Fruit fly (Drosophila melanogaster) whole organism, embryonic: Measurements from ENCODE around the gene Mondo.

Experiments
- BEAF-32 ChIP-seq: fragments of 200-800 bp; sonication (Bioruptor generic); optimal IDR thresholded peaks from 3 replicates; lab custom pipeline; 2017; ENCODE audit warnings: missing biosample characterization, missing genetic modification characterization, mild to moderate bottlenecking, moderate library complexity, missing genetic modification reagents
- Bteb2 ChIP-seq: fragments of 200-800 bp; sonication (Bioruptor generic); optimal IDR thresholded peaks from 2 replicates; lab custom pipeline; 2016; ENCODE audit warnings: missing biosample characterization, missing genetic modification characterization
- CG10979 ChIP-seq: fragments of 200-800 bp; sonication (Bioruptor generic); optimal IDR thresholded peaks from 2 replicates; lab custom pipeline; 2018; ENCODE audit warnings: missing biosample characterization, mild to moderate bottlenecking, missing genetic modification characterization, moderate library complexity
- CG12219 ChIP-seq: fragments of 200-800 bp; sonication (Bioruptor generic); optimal IDR thresholded peaks from 3 replicates; lab custom pipeline; 2018; ENCODE audit warnings: missing biosample characterization, mild to moderate bottlenecking, missing genetic modification characterization
- CG15269 ChIP-seq: fragments of 200-800 bp; sonication (Bioruptor generic); optimal IDR thresholded peaks from 2 replicates; lab custom pipeline; 2018; ENCODE audit warnings: missing biosample characterization, mild to moderate bottlenecking, missing genetic modification characterization, moderate library complexity
- CG15479 ChIP-seq: fragments of 200-800 bp; sonication (Bioruptor generic); optimal IDR thresholded peaks from 3 replicates; lab custom pipeline; 2019; ENCODE audit warnings: missing biosample characterization, mild to moderate bottlenecking, missing genetic modification characterization, moderate library complexity
- CG18599 ChIP-seq: fragments of 200-800 bp; sonication (Bioruptor generic); optimal IDR thresholded peaks from 3 replicates; lab custom pipeline; 2017; ENCODE audit warnings: missing biosample characterization, missing genetic modification characterization, mild to moderate bottlenecking, moderate library complexity, missing genetic modification reagents
- CG18764 ChIP-seq: fragments of 200-800 bp; sonication (Bioruptor generic); optimal IDR thresholded peaks from 3 replicates; lab custom pipeline; 2016; ENCODE audit warnings: missing biosample characterization, missing genetic modification characterization
- CG2129 ChIP-seq: fragments of 200-800 bp; sonication (Bioruptor generic); IDR thresholded peaks from 2 replicates; pipeline ENCODE4 v1.3.6; 2022; ENCODE audit warnings: missing biosample characterization, missing genetic modification characterization; ENCODE audit not compliant: partially characterized antibody
- CG2889 ChIP-seq: fragments of 200-800 bp; sonication (Bioruptor generic); IDR thresholded peaks from 3 replicates; pipeline ENCODE4 v1.3.6; 2022; ENCODE audit warnings: missing biosample characterization, missing genetic modification characterization
- CG30403 ChIP-seq: fragments of 200-800 bp; sonication (Bioruptor generic); optimal IDR thresholded peaks from 3 replicates; lab custom pipeline; 2016; ENCODE audit warnings: missing biosample characterization, missing genetic modification characterization
- CG6175 ChIP-seq: fragments of 200-800 bp; sonication (Bioruptor generic); IDR thresholded peaks from 3 replicates; pipeline ENCODE4 v1.3.6; 2022; ENCODE audit warnings: missing biosample characterization, missing genetic modification characterization
- CG6254 ChIP-seq: fragments of 200-800 bp; sonication (Bioruptor generic); optimal IDR thresholded peaks from 3 replicates; lab custom pipeline; 2017; ENCODE audit warnings: mild to moderate bottlenecking, missing biosample characterization, missing genetic modification reagents, missing genetic modification characterization
- CG6854 ChIP-seq: fragments of 200-800 bp; sonication (Bioruptor generic); optimal IDR thresholded peaks from 3 replicates; lab custom pipeline; 2017; ENCODE audit warnings: missing biosample characterization, mild to moderate bottlenecking, missing genetic modification characterization
- CG8089 ChIP-seq: fragments of 200-800 bp; sonication (Bioruptor generic); optimal IDR thresholded peaks from 3 replicates; lab custom pipeline; 2016; ENCODE audit warnings: missing biosample characterization, missing genetic modification characterization
- CG8765 ChIP-seq: fragments of 200-800 bp; sonication (Bioruptor generic); IDR thresholded peaks from 2 replicates; pipeline ENCODE4 v1.3.6; 2022; ENCODE audit warnings: missing biosample characterization, missing genetic modification characterization
- CG9437 ChIP-seq: fragments of 200-800 bp; sonication (Bioruptor generic); optimal IDR thresholded peaks from 2 replicates; lab custom pipeline; 2018; ENCODE audit warnings: missing biosample characterization, mild to moderate bottlenecking, missing genetic modification characterization
- CG9876 ChIP-seq: fragments of 200-800 bp; sonication (Bioruptor generic); optimal IDR thresholded peaks from 2 replicates; lab custom pipeline; 2016; ENCODE audit warnings: missing biosample characterization, missing genetic modification characterization
- CTCF ChIP-seq: fragments of 200-800 bp; sonication (Bioruptor generic); optimal IDR thresholded peaks from 2 replicates; lab custom pipeline; 2017; ENCODE audit warnings: missing biosample characterization, mild to moderate bottlenecking, missing genetic modification characterization, moderate library complexity
- Camta ChIP-seq: fragments of 200-800 bp; sonication (Bioruptor generic); optimal IDR thresholded peaks from 2 replicates; lab custom pipeline; 2016; ENCODE audit warnings: missing biosample characterization, missing genetic modification characterization
- Dek ChIP-seq: fragments of 200-800 bp; sonication (Bioruptor generic); optimal IDR thresholded peaks from 3 replicates; lab custom pipeline; 2019; ENCODE audit warnings: missing biosample characterization, mild to moderate bottlenecking, missing genetic modification characterization, moderate library complexity
- Dip3 ChIP-seq: fragments of 200-800 bp; sonication (Bioruptor generic); optimal IDR thresholded peaks from 3 replicates; lab custom pipeline; 2016; ENCODE audit warnings: missing biosample characterization, missing genetic modification characterization
- Hand ChIP-seq: fragments of 200-800 bp; sonication (Bioruptor generic); optimal IDR thresholded peaks from 2 replicates; lab custom pipeline; 2017; ENCODE audit warnings: mild to moderate bottlenecking, missing biosample characterization, missing genetic modification reagents, missing genetic modification characterization
- Hey ChIP-seq: fragments of 200-800 bp; sonication (Bioruptor generic); optimal IDR thresholded peaks from 3 replicates; lab custom pipeline; 2018; ENCODE audit warnings: missing biosample characterization, mild to moderate bottlenecking, missing genetic modification characterization
- MBD-R2 ChIP-seq: fragments of 200-800 bp; sonication (Bioruptor generic); IDR thresholded peaks from 2 replicates; pipeline ENCODE4 v1.3.6; 2022; ENCODE audit warnings: missing biosample characterization, missing genetic modification characterization
- Max ChIP-seq: fragments of 200-800 bp; sonication (Bioruptor generic); optimal IDR thresholded peaks from 2 replicates; lab custom pipeline; 2016; ENCODE audit warnings: missing biosample characterization, mild to moderate bottlenecking, missing genetic modification characterization
- Med ChIP-seq: fragments of 200-800 bp; sonication (Bioruptor generic); peaks from one replicate; lab custom pipeline; 2016; ENCODE audit warnings: missing biosample characterization, missing genetic modification characterization, mild to moderate bottlenecking, inconsistent platforms, moderate library complexity
- Rx ChIP-seq: fragments of 200-800 bp; sonication (Bioruptor generic); IDR thresholded peaks from 2 replicates; pipeline ENCODE4 v1.3.6; 2022; ENCODE audit warnings: missing biosample characterization, missing genetic modification characterization
- Sox102F ChIP-seq: fragments of 200-800 bp; sonication (Bioruptor generic); optimal IDR thresholded peaks from 2 replicates; lab custom pipeline; 2018; ENCODE audit warnings: missing biosample characterization, mild to moderate bottlenecking, missing genetic modification characterization, moderate library complexity
- Sry-β ChIP-seq: fragments of 200-800 bp; sonication (Bioruptor generic); optimal IDR thresholded peaks from 2 replicates; lab custom pipeline; 2018; ENCODE audit warnings: missing biosample characterization, mild to moderate bottlenecking, missing genetic modification characterization, moderate library complexity
- Taf1 ChIP-seq: fragments of 200-800 bp; sonication (Bioruptor generic); IDR thresholded peaks from 2 replicates; pipeline ENCODE4 v1.3.6; 2022; ENCODE audit warnings: missing biosample characterization, missing genetic modification characterization
- Tbp ChIP-seq: fragments of >200 bp; optimal IDR thresholded peaks from 2 replicates; lab custom pipeline; 2018; ENCODE audit warnings: missing biosample characterization, missing genetic modification characterization
- abd-A ChIP-seq: fragments of 200-800 bp; sonication (Bioruptor generic); optimal IDR thresholded peaks from 3 replicates; lab custom pipeline; 2019; ENCODE audit warnings: missing biosample characterization, mild to moderate bottlenecking, missing genetic modification characterization, moderate library complexity
- ara ChIP-seq: fragments of 200-800 bp; sonication (Bioruptor generic); IDR thresholded peaks from 2 replicates; pipeline ENCODE4 v1.3.6; 2022; ENCODE audit warnings: missing biosample characterization, missing genetic modification characterization
- az2 ChIP-seq: fragments of 200-800 bp; sonication (Bioruptor generic); optimal IDR thresholded peaks from 3 replicates; lab custom pipeline; 2016; ENCODE audit warnings: missing biosample characterization, missing genetic modification characterization
- ci ChIP-seq: fragments of 200-800 bp; sonication (Bioruptor generic); IDR thresholded peaks from 3 replicates; pipeline ENCODE4 v1.3.6; 2022; ENCODE audit warnings: missing biosample characterization, missing genetic modification characterization
- disco-r ChIP-seq: fragments of 200-800 bp; sonication (Bioruptor generic); optimal IDR thresholded peaks from 2 replicates; lab custom pipeline; 2016; ENCODE audit warnings: missing biosample characterization, missing genetic modification characterization
- dm ChIP-seq: fragments of 200-800 bp; sonication (Bioruptor generic); optimal IDR thresholded peaks from 3 replicates; lab custom pipeline; 2016; ENCODE audit warnings: missing biosample characterization, missing genetic modification characterization
- eyg ChIP-seq: fragments of 200-800 bp; sonication (Bioruptor generic); optimal IDR thresholded peaks from 3 replicates; lab custom pipeline; 2016; ENCODE audit warnings: missing biosample characterization, missing genetic modification characterization
- fd96Cb ChIP-seq: fragments of 200-800 bp; sonication (Bioruptor generic); optimal IDR thresholded peaks from 2 replicates; lab custom pipeline; 2018; ENCODE audit warnings: missing biosample characterization, mild to moderate bottlenecking, missing genetic modification characterization, moderate library complexity
- jumu ChIP-seq: fragments of 200-800 bp; sonication (Bioruptor generic); optimal IDR thresholded peaks from 3 replicates; lab custom pipeline; 2016; ENCODE audit warnings: missing biosample characterization, missing genetic modification characterization
- lab ChIP-seq: fragments of 200-800 bp; sonication (Bioruptor generic); optimal IDR thresholded peaks from 3 replicates; lab custom pipeline; 2017; ENCODE audit warnings: missing biosample characterization, missing genetic modification characterization, mild to moderate bottlenecking, moderate library complexity, missing genetic modification reagents
- mld ChIP-seq: fragments of 200-800 bp; sonication (Bioruptor generic); IDR thresholded peaks from 3 replicates; pipeline ENCODE4 v1.3.6; 2022; ENCODE audit warnings: missing biosample characterization, missing genetic modification characterization; ENCODE audit not compliant: partially characterized antibody
- pb ChIP-seq: fragments of 200-800 bp; sonication (Bioruptor generic); optimal IDR thresholded peaks from 3 replicates; lab custom pipeline; 2016; ENCODE audit warnings: missing biosample characterization, missing genetic modification characterization
- row ChIP-seq: fragments of 200-800 bp; sonication (Bioruptor generic); IDR thresholded peaks from 3 replicates; pipeline ENCODE4 v1.3.6; 2022; ENCODE audit warnings: missing biosample characterization, missing genetic modification characterization
- sens ChIP-seq: fragments of 200-800 bp; sonication (Bioruptor generic); peaks from one replicate; lab custom pipeline; 2016; ENCODE audit warnings: missing biosample characterization, missing genetic modification characterization
- sima ChIP-seq: fragments of 200-800 bp; sonication (Bioruptor generic); optimal IDR thresholded peaks from 2 replicates; lab custom pipeline; 2016; ENCODE audit warnings: missing biosample characterization, missing genetic modification characterization
- slbo ChIP-seq: fragments of 200-800 bp; sonication (Bioruptor generic); IDR thresholded peaks from 2 replicates; pipeline ENCODE4 v1.3.6; 2022; ENCODE audit warnings: missing biosample characterization, missing genetic modification characterization
- sna ChIP-seq: fragments of 200-800 bp; sonication (Bioruptor generic); IDR thresholded peaks from 2 replicates; pipeline ENCODE4 v1.3.6; 2022; ENCODE audit warnings: missing biosample characterization, missing genetic modification characterization; ENCODE audit not compliant: partially characterized antibody
- tap ChIP-seq: fragments of 200-800 bp; optimal IDR thresholded peaks from 3 replicates; lab custom pipeline; 2019; ENCODE audit warnings: missing biosample characterization, mild to moderate bottlenecking, missing genetic modification characterization, moderate library complexity
- tna ChIP-seq: fragments of 200-800 bp; sonication (Bioruptor generic); IDR thresholded peaks from 2 replicates; pipeline ENCODE4 v1.3.6; 2022; ENCODE audit warnings: missing biosample characterization, missing genetic modification characterization; ENCODE audit not compliant: partially characterized antibody
- wdn ChIP-seq: fragments of 200-800 bp; sonication (Bioruptor generic); IDR thresholded peaks from 2 replicates; pipeline ENCODE4 v1.3.6; 2022; ENCODE audit warnings: missing biosample characterization, missing genetic modification characterization
- zfh2 ChIP-seq: fragments of 200-800 bp; sonication (Bioruptor generic); optimal IDR thresholded peaks from 2 replicates; lab custom pipeline; 2016; ENCODE audit warnings: missing biosample characterization, missing genetic modification characterization

Gene Mondo

dm6 chr2L:21330823-21331222 lies 21.0 kb upstream of the Mondo start (continued):
- TF ChIP-seq fd96Cb (tag; lab: Kevin White, UChicago) (no peak), CG2889 (GFP tag; lab: Robert Waterston, UW) (no peak), eyg (GFP tag; lab: Kevin White, UChicago) (no peak), mld (GFP tag; lab: Robert Waterston, UW) (no peak), jumu (GFP tag; lab: Kevin White, UChicago) (peak; percentile 9), dm (no peak), slbo (GFP tag; lab: Robert Waterston, UW) (no peak), CG18764 (no peak), CG12219 (no peak), wdn (no peak), Tbp (GFP tag; lab: Kevin White, UChicago) (no peak), Dip3 (no peak), pb (GFP tag; lab: Kevin White, UChicago) (no peak), CG6854 (no peak), tna (no peak), disco-r (GFP tag; lab: Kevin White, UChicago) (no peak), Hand (GFP tag; lab: Kevin White, UChicago) (no peak), CG10979 (tag; lab: Kevin White, UChicago) (no peak), Hey (peak; percentile 37), CG8089 (no peak), CG6175 (GFP tag; lab: Robert Waterston, UW) (no peak), tap (tag; lab: Kevin White, UChicago) (no peak), CG9876 (GFP tag; lab: Kevin White, UChicago) (no peak), sima (GFP tag; lab: Kevin White, UChicago) (no peak), Sry-β (GFP tag; lab: Kevin White, UChicago) (no peak), abd-A (no peak), CG15479 (no peak), Rx (GFP tag; lab: Robert Waterston, UW) (no peak), row (peak; percentile 69), Camta (GFP tag; lab: Kevin White, UChicago) (no peak), Bteb2 (GFP tag; lab: Kevin White, UChicago) (no peak), BEAF-32 (GFP tag; lab: Kevin White, UChicago) (no peak), lab (peak; percentile 9), Max (GFP tag; lab: Kevin White, UChicago) (no peak), ara (GFP tag; lab: Robert Waterston, UW) (no peak), sens (GFP tag; lab: Kevin White, UChicago) (no peak), Dek (tag; lab: Kevin White, UChicago) (no peak), Taf1 (GFP tag; lab: Robert Waterston, UW) (no peak), sna (GFP tag; lab: Robert Waterston, UW) (no peak), CG8765 (GFP tag; lab: Robert Waterston, UW) (no peak), CG30403 (GFP tag; lab: Kevin White, UChicago) (no peak), CG18599 (GFP tag; lab: Kevin White, UChicago) (peak; percentile 13), zfh2 (GFP tag; lab: Kevin White, UChicago) (no peak), MBD-R2 (GFP tag; lab: Robert Waterston, UW) (no peak), ci (GFP tag; lab: Robert Waterston, UW) (peak; percentile 69; the same call in 1 of the 3 replicates), Med (no peak), CG6254 (GFP tag; lab: Kevin White, UChicago) (no peak), Sox102F (no peak), CTCF (GFP tag; lab: Kevin White, UChicago) (no peak), CG15269 (tag; lab: Kevin White, UChicago) (no peak), az2 (GFP tag; lab: Kevin White, UChicago) (no peak), CG9437 (no peak), CG2129 (no peak)
